Worm (Caenorhabditis elegans) whole organism, L1 larva: ENCODE data around the gene W02C12.2.

Experiments
- C04F5.9 ChIP-seq: sonication (generic microtip); optimal IDR thresholded peaks from 2 replicates; lab custom pipeline; 2016; ENCODE audit warnings: missing genetic modification characterization, missing compliant biosample characterization
- F16B12.6 ChIP-seq: fragments of 150-350 bp; optimal IDR thresholded peaks from 2 replicates; lab custom pipeline; 2014; ENCODE audit warnings: missing biosample characterization, missing genetic modification characterization
- ama-1 ChIP-seq: fragments of 150-350 bp; optimal IDR thresholded peaks from 2 replicates; lab custom pipeline; 2014
- blmp-1 ChIP-seq: fragments of 150-350 bp; optimal IDR thresholded peaks from 2 replicates; lab custom pipeline; 2014; ENCODE audit warnings: missing biosample characterization, missing genetic modification characterization
- ceh-88 ChIP-seq: fragments of 200-800 bp; sonication (Bioruptor generic); IDR thresholded peaks from 2 replicates; pipeline ENCODE4 v1.3.6; 2022; ENCODE audit warnings: missing genetic modification characterization, missing compliant biosample characterization
- ces-1 ChIP-seq: fragments of 150-350 bp; optimal IDR thresholded peaks from 2 replicates; lab custom pipeline; 2014; ENCODE audit warnings: missing biosample characterization, missing genetic modification reagents, missing genetic modification characterization
- efl-1 ChIP-seq, 4 experiments: fragments of 150-350 bp; optimal IDR thresholded peaks in 3 of 4; peaks in 1 of 4; 1 replicate in 1 of 4; 2 replicates in 3 of 4; lab custom pipeline; 2014; ENCODE audit warnings: missing biosample characterization in 2 of 4, missing genetic modification characterization in 2 of 4, missing genetic modification reagents in 2 of 4
- efl-3 ChIP-seq: fragments of 200-800 bp; sonication (Bioruptor generic); optimal IDR thresholded peaks from 2 replicates; lab custom pipeline; 2018; ENCODE audit warnings: mild to moderate bottlenecking, missing genetic modification characterization, missing compliant biosample characterization
- egl-13 ChIP-seq: sonication (generic microtip); optimal IDR thresholded peaks from 2 replicates; lab custom pipeline; 2016; ENCODE audit warnings: missing genotype, missing genetic modification reagents, missing genetic modification characterization, missing compliant biosample characterization
- egl-27 ChIP-seq, 2 experiments: fragments of 150-350 bp in 1 of 2; sonication (generic microtip); optimal IDR thresholded peaks; 3 replicates each; lab custom pipeline; 2017 to 2018; ENCODE audit warnings: missing biosample characterization in 2 of 2, missing genetic modification characterization in 2 of 2, missing genetic modification reagents in 2 of 2
- elt-2 ChIP-seq: sonication (generic microtip); optimal IDR thresholded peaks from 2 replicates; lab custom pipeline; 2016; ENCODE audit warnings: missing genetic modification characterization, mild to moderate bottlenecking, inconsistent platforms, missing compliant biosample characterization, missing genetic modification reagents
- fkh-4 ChIP-seq: sonication (generic microtip); optimal IDR thresholded peaks from 2 replicates; lab custom pipeline; 2016; ENCODE audit warnings: missing compliant biosample characterization, missing genetic modification characterization, borderline replicate concordance
- grh-1 ChIP-seq: fragments of 200-800 bp; sonication (Bioruptor generic); IDR thresholded peaks from 2 replicates; pipeline ENCODE4 v1.3.6; 2022; ENCODE audit warnings: missing genetic modification reagents, missing genetic modification characterization, missing compliant biosample characterization
- hlh-17 ChIP-seq: fragments of 200-800 bp; sonication (Bioruptor generic); optimal IDR thresholded peaks from 2 replicates; lab custom pipeline; 2018; ENCODE audit warnings: missing genetic modification characterization, mild to moderate bottlenecking, missing compliant biosample characterization, moderate library complexity, borderline replicate concordance
- lin-13 ChIP-seq: fragments of 150-350 bp; optimal IDR thresholded peaks from 2 replicates; lab custom pipeline; 2014; ENCODE audit warnings: missing biosample characterization, missing genetic modification reagents, missing genetic modification characterization
- lin-14 ChIP-seq: fragments of 200-800 bp; sonication (Bioruptor generic); optimal IDR thresholded peaks from 2 replicates; lab custom pipeline; 2018; ENCODE audit warnings: mild to moderate bottlenecking, missing genetic modification characterization, moderate library complexity, missing compliant biosample characterization
- lin-35 ChIP-seq, 2 experiments: fragments of 150-350 bp; optimal IDR thresholded peaks; 2 replicates each; lab custom pipeline; 2014; ENCODE audit warnings: missing biosample characterization in 2 of 2, missing genetic modification characterization in 2 of 2, missing genetic modification reagents in 2 of 2
- lsy-2 ChIP-seq, 2 experiments: fragments of 150-350 bp; optimal IDR thresholded peaks; 2 replicates each; lab custom pipeline; 2014; ENCODE audit warnings: missing biosample characterization in 2 of 2, missing genetic modification characterization in 2 of 2
- mab-9 ChIP-seq: fragments of 200-800 bp; sonication (Bioruptor generic); IDR thresholded peaks from 2 replicates; pipeline ENCODE4 v1.3.6; 2022; ENCODE audit warnings: missing genetic modification reagents, missing genetic modification characterization, missing compliant biosample characterization
- mep-1 ChIP-seq: fragments of 150-350 bp; optimal IDR thresholded peaks from 2 replicates; lab custom pipeline; 2014; ENCODE audit warnings: missing biosample characterization, missing genetic modification characterization
- nhr-11 ChIP-seq: fragments of 150-350 bp; optimal IDR thresholded peaks from 2 replicates; lab custom pipeline; 2014; ENCODE audit warnings: missing biosample characterization, missing genetic modification characterization
- nhr-20 ChIP-seq: sonication (generic microtip); optimal IDR thresholded peaks from 2 replicates; lab custom pipeline; 2016; ENCODE audit warnings: mild to moderate bottlenecking, missing genetic modification characterization, missing compliant biosample characterization
- nhr-237 ChIP-seq: fragments of 150-350 bp; optimal IDR thresholded peaks from 2 replicates; lab custom pipeline; 2014; ENCODE audit warnings: missing biosample characterization, missing genetic modification characterization
- nhr-47 ChIP-seq: sonication (generic microtip); optimal IDR thresholded peaks from 2 replicates; lab custom pipeline; 2016; ENCODE audit warnings: mild to moderate bottlenecking, missing genetic modification characterization, moderate library complexity, missing compliant biosample characterization
- nhr-71 ChIP-seq: sonication (generic microtip); optimal IDR thresholded peaks from 2 replicates; lab custom pipeline; 2016; ENCODE audit warnings: mild to moderate bottlenecking, missing genetic modification characterization, moderate library complexity, missing compliant biosample characterization
- nhr-76 ChIP-seq: sonication (generic microtip); optimal IDR thresholded peaks from 2 replicates; lab custom pipeline; 2017; ENCODE audit warnings: missing biosample characterization, missing genetic modification characterization
- nhr-77 ChIP-seq: fragments of 150-350 bp; optimal IDR thresholded peaks from 2 replicates; lab custom pipeline; 2014; ENCODE audit warnings: missing biosample characterization, missing genetic modification characterization
- pag-3 ChIP-seq: sonication (generic microtip); optimal IDR thresholded peaks from 2 replicates; lab custom pipeline; 2017; ENCODE audit warnings: missing genetic modification characterization, mild to moderate bottlenecking, missing compliant biosample characterization, antibody characterized with exemption, borderline replicate concordance; ENCODE audit not compliant: insufficient read depth
- rnt-1 ChIP-seq: sonication (generic microtip); optimal IDR thresholded peaks from 2 replicates; lab custom pipeline; 2016; ENCODE audit warnings: mild to moderate bottlenecking, missing genetic modification characterization, moderate library complexity, missing compliant biosample characterization
- snu-23 ChIP-seq: sonication (generic microtip); optimal IDR thresholded peaks from 2 replicates; lab custom pipeline; 2016; ENCODE audit warnings: missing genetic modification characterization, missing compliant biosample characterization
- sox-4 ChIP-seq: sonication (generic microtip); optimal IDR thresholded peaks from 2 replicates; lab custom pipeline; 2016; ENCODE audit warnings: missing genetic modification characterization, missing compliant biosample characterization
- zip-4 ChIP-seq: fragments of 200-800 bp; sonication (Bioruptor generic); optimal IDR thresholded peaks from 2 replicates; lab custom pipeline; 2018; ENCODE audit warnings: mild to moderate bottlenecking, missing genetic modification characterization, moderate library complexity, missing compliant biosample characterization

The W02C12.2 gene

DNA sequence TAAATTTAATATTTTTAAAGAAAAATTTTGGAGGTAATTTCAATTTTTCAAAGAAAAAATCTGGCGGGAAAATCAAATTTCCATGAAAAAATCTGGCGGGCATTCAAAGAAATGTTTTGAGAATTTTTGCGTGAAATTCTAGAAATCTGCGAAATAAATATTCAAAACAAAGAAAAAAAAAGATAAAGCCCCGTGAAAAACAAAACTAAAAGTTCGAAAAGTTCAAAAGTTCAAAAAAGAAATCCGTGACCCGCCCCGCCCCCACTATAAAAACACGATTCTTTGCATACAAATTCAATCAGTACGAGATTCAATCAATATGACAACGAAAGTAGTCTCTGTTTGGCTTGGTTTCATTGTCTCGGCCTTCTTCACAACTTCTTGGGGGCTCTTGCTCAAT is 34.7 kb downstream of the W02C12.2 start, which contains the start of gene clec-79:
Gene clec-79, plus strand, starts transcription at position 301 of the 400 bp plus-strand sequence.
- no peak for TF ChIP-seq ceh-88 (GFP tag; lab: Robert Waterston, UW)
- no peak for TF ChIP-seq C04F5.9 (tag; lab: Kevin White, UChicago)
- no peak for TF ChIP-seq sox-4

DNA sequence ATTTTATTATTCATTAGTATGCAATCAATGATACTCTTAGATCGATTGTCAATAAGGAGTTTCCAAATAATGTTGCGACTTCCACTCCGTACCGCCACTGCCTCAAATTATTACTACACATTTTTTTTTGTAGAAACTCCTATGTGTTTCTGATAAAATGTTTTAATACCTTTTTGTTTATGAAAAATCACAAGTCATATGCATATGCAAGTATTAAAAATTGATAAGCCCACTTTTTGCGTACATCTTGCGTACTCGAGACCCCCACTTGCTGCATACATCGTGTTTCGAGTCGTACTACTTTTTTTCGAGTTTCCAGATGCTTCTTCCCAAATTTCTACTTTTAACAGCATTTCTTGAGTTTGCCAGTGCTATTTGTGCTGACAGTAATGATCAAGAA is 42.8 kb downstream of the W02C12.2 start, which contains the start of gene clec-76:
Gene clec-76, plus strand, starts transcription at position 234 of the 400 bp plus-strand sequence.
- TF ChIP-seq elt-2 (tag; lab: Kevin White, UChicago) (peak; percentile 82), ceh-88 (GFP tag; lab: Robert Waterston, UW) (no peak), nhr-11 (tag; lab: Kevin White, UChicago) (no peak), lin-35 (GFP tag; optimal IDR thresholded peaks at IDR 0.05; lab: Kevin White, UChicago) (peak in 1 of 2 experiments; percentile 2), nhr-237 (tag; lab: Kevin White, UChicago) (no peak)

DNA sequence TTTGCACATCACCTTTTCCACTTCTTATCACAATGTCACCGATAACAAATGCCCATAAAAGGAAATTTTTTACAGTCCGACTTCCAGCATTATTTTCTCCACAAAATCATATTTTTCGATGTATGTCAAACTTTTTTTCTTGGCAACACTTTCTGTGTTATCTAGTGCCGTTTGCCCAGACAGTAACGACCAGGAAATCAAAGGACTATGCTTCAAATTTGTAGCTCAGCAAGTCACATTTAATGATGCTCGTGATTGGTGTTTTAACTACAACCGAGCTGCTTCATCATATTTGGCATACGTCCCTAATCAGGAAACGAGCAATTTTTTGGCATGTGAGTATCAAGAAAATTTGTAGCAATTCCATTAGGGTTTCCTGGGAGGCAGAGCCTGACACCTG is 44.3 kb downstream of the W02C12.2 start:
- TF ChIP-seq grh-1 (GFP tag; lab: Robert Waterston, UW) (no peak), lin-35 (GFP tag; optimal IDR thresholded peaks at IDR 0.05; lab: Kevin White, UChicago) (peak in 1 of 2 experiments; percentile 11), lin-14 (no peak), egl-27 (tag; optimal IDR thresholded peaks at IDR 0.05; lab: Kevin White, UChicago) (no peak), ama-1 (lab: Kevin White, UChicago) (no peak), nhr-77 (no peak), snu-23 (GFP tag; lab: Kevin White, UChicago) (no peak), F16B12.6 (tag; lab: Kevin White, UChicago) (no peak), pag-3 (no peak), nhr-11 (tag; lab: Kevin White, UChicago) (no peak), fkh-4 (tag; lab: Kevin White, UChicago) (no peak), elt-2 (tag; lab: Kevin White, UChicago) (peak; percentile 79), mep-1 (tag; lab: Kevin White, UChicago) (no peak), blmp-1 (tag; lab: Kevin White, UChicago) (no peak), zip-4 (GFP tag; lab: Kevin White, UChicago) (no peak), mab-9 (GFP tag; lab: Robert Waterston, UW) (no peak), efl-1 (optimal IDR thresholded peaks at IDR 0.05; lab: Kevin White, UChicago) (no peak), efl-1 (GFP tag; optimal IDR thresholded peaks at IDR 0.05 in 1 of 2; lab: Kevin White, UChicago) (peak in 1 of 2 experiments; percentile 71)

DNA sequence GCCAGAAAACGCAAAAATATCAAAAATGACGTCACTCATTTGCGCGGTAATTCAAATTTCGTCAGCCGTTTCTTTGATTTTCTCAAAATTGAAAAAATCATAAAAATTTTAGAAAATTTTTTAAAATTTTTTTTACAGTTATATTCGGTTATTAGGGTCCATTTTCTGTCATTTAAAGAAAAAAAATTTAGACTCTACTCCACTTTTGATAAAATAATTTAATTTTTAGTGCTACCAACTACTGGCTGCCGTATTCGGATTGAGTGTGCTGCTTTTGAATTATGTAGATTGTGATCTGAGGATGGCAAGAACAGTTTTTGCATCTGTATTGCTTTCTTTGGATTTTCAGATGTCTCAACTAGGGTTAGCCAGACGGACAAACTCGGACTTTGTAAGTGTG is 45.2 kb downstream of the W02C12.2 start, which contains the start of gene Y46C8AM.1:
Gene Y46C8AM.1, plus strand, starts transcription at position 301 of the 400 bp plus-strand sequence.
- TF ChIP-seq nhr-71 (tag; lab: Kevin White, UChicago) (no peak), nhr-47 (tag; lab: Kevin White, UChicago) (no peak), hlh-17 (GFP tag; lab: Kevin White, UChicago) (no peak), ama-1 (lab: Kevin White, UChicago) (no peak), rnt-1 (no peak), nhr-76 (no peak), nhr-20 (tag; lab: Kevin White, UChicago) (no peak), elt-2 (tag; lab: Kevin White, UChicago) (no peak), egl-13 (tag; lab: Kevin White, UChicago) (no peak), nhr-237 (tag; lab: Kevin White, UChicago) (no peak), blmp-1 (tag; lab: Kevin White, UChicago) (no peak), lin-13 (no peak), efl-1 (optimal IDR thresholded peaks at IDR 0.05; lab: Kevin White, UChicago) (no peak), efl-1 (GFP tag; optimal IDR thresholded peaks at IDR 0.05 in 1 of 2; lab: Kevin White, UChicago) (no peak), efl-3 (GFP tag; lab: Kevin White, UChicago) (no peak), ces-1 (GFP tag; lab: Kevin White, UChicago) (no peak), lsy-2 (tag; optimal IDR thresholded peaks at IDR 0.05; lab: Kevin White, UChicago) (no peak), snu-23 (GFP tag; lab: Kevin White, UChicago) (no peak), nhr-11 (tag; lab: Kevin White, UChicago) (no peak)
- TF ChIP-seq, all 84 proteins: peak for 0
